Worm (Caenorhabditis elegans) whole organism, L4 larva: ENCODE results near the gene C05C12.1.

Experiments
- F26F4.8 ChIP-seq: fragments of 200-800 bp; sonication (Bioruptor generic); conservative IDR thresholded peaks from 2 replicates; pipeline ENCODE4 v1.3.6; 2022; ENCODE audit warnings: missing genetic modification characterization, missing compliant biosample characterization
- R02D3.7 ChIP-seq: fragments of 150-350 bp; sonication (generic microtip); optimal IDR thresholded peaks from 3 replicates; lab custom pipeline; 2014; ENCODE audit warnings: missing biosample characterization, missing genetic modification characterization
- Y75B8A.6 ChIP-seq: fragments of 200-800 bp; sonication (Bioruptor generic); IDR thresholded peaks from 2 replicates; pipeline ENCODE4 v1.3.6; 2022; ENCODE audit warnings: missing genetic modification reagents, missing genetic modification characterization, missing compliant biosample characterization
- attf-4 ChIP-seq: sonication (generic microtip); optimal IDR thresholded peaks from 3 replicates; lab custom pipeline; 2017; ENCODE audit warnings: missing biosample characterization, missing genetic modification characterization
- ceh-32 ChIP-seq: sonication (generic microtip); optimal IDR thresholded peaks from 2 replicates; lab custom pipeline; 2016; ENCODE audit warnings: mild to moderate bottlenecking, missing genetic modification characterization, missing compliant biosample characterization; ENCODE audit not compliant: poor library complexity
- ceh-82 ChIP-seq: sonication (generic microtip); optimal IDR thresholded peaks from 2 replicates; lab custom pipeline; 2017; ENCODE audit warnings: missing biosample characterization, missing genetic modification characterization
- ces-1 ChIP-seq: fragments of 150-350 bp; sonication (generic microtip); optimal IDR thresholded peaks from 4 replicates; lab custom pipeline; 2014; ENCODE audit warnings: missing biosample characterization, missing genetic modification reagents, missing genetic modification characterization
- daf-12 ChIP-seq: fragments of 150-350 bp; optimal IDR thresholded peaks from 2 replicates; lab custom pipeline; 2014; ENCODE audit warnings: missing biosample characterization, missing genetic modification reagents, missing genetic modification characterization
- daf-16 ChIP-seq, 3 experiments: sonication (generic microtip); optimal IDR thresholded peaks; 2 replicates each; lab custom pipeline; 2016 to 2017; ENCODE audit warnings: missing genetic modification characterization in 3 of 3, missing genetic modification reagents in 3 of 3, mild to moderate bottlenecking in 2 of 3, missing compliant biosample characterization in 2 of 3, missing biosample characterization in 1 of 3, moderate library complexity in 1 of 3
- dmd-6 ChIP-seq: fragments of 200-800 bp; sonication (Bioruptor generic); IDR thresholded peaks from 2 replicates; pipeline ENCODE4 v1.3.6; 2022; ENCODE audit warnings: missing genetic modification reagents, missing genetic modification characterization, missing compliant biosample characterization
- dpl-1 ChIP-seq: fragments of 150-350 bp; optimal IDR thresholded peaks from 2 replicates; lab custom pipeline; 2014; ENCODE audit warnings: missing biosample characterization, missing genetic modification reagents, missing genetic modification characterization
- dve-1 ChIP-seq: sonication (generic microtip); optimal IDR thresholded peaks from 2 replicates; lab custom pipeline; 2017; ENCODE audit warnings: antibody characterized with exemption, mild to moderate bottlenecking, missing genetic modification characterization, missing compliant biosample characterization; ENCODE audit not compliant: insufficient read depth
- egl-43 ChIP-seq: fragments of 200-800 bp; sonication (Bioruptor generic); IDR thresholded peaks from 2 replicates; pipeline ENCODE4 v1.3.6; 2022; ENCODE audit warnings: missing genetic modification reagents, missing genetic modification characterization, missing compliant biosample characterization
- fkh-10 ChIP-seq: fragments of 150-350 bp; optimal IDR thresholded peaks from 2 replicates; lab custom pipeline; 2014; ENCODE audit warnings: missing biosample characterization, missing genetic modification reagents, missing genetic modification characterization
- fos-1 ChIP-seq: fragments of 150-350 bp; optimal IDR thresholded peaks from 2 replicates; lab custom pipeline; 2014; ENCODE audit warnings: missing biosample characterization, missing genetic modification characterization
- hlh-11 ChIP-seq: fragments of 200-800 bp; sonication (Bioruptor generic); optimal IDR thresholded peaks from 2 replicates; lab custom pipeline; 2018; ENCODE audit warnings: mild to moderate bottlenecking, missing genetic modification characterization, missing compliant biosample characterization
- hlh-30 ChIP-seq: sonication (generic microtip); optimal IDR thresholded peaks from 2 replicates; lab custom pipeline; 2017; ENCODE audit warnings: antibody characterized with exemption, mild to moderate bottlenecking, missing genetic modification characterization, missing compliant biosample characterization; ENCODE audit not compliant: insufficient read depth
- jun-1 ChIP-seq: fragments of 150-350 bp; optimal IDR thresholded peaks from 2 replicates; lab custom pipeline; 2014; ENCODE audit warnings: missing biosample characterization, missing genetic modification reagents, missing genetic modification characterization
- lin-1 ChIP-seq: fragments of 200-800 bp; sonication (Bioruptor generic); IDR thresholded peaks from 2 replicates; pipeline ENCODE4 v1.3.6; 2022; ENCODE audit warnings: missing genetic modification reagents, missing genetic modification characterization, missing compliant biosample characterization
- lin-13 ChIP-seq: fragments of 150-350 bp; optimal IDR thresholded peaks from 2 replicates; lab custom pipeline; 2014; ENCODE audit warnings: missing biosample characterization, missing genetic modification reagents, missing genetic modification characterization
- lsy-2 ChIP-seq, 2 experiments: fragments of 150-350 bp in 1 of 2; sonication (generic microtip) in 1 of 2; optimal IDR thresholded peaks; 2 replicates each; lab custom pipeline; 2014 to 2017; ENCODE audit warnings: missing biosample characterization in 2 of 2, missing genetic modification characterization in 2 of 2
- madf-5 ChIP-seq, 2 experiments: fragments of 200-800 bp; sonication (Bioruptor generic); IDR thresholded peaks; 2 replicates each; pipeline ENCODE4 v1.3.6; 2022; ENCODE audit warnings: missing compliant biosample characterization in 2 of 2, missing genetic modification characterization in 2 of 2
- madf-9 ChIP-seq: fragments of 200-800 bp; sonication (Bioruptor generic); conservative IDR thresholded peaks from 2 replicates; pipeline ENCODE4 v1.3.6; 2022; ENCODE audit warnings: missing genetic modification reagents, missing genetic modification characterization, missing compliant biosample characterization
- mdt-29 ChIP-seq: fragments of 200-800 bp; sonication (Bioruptor generic); IDR thresholded peaks from 2 replicates; pipeline ENCODE4 v1.3.6; 2022; ENCODE audit warnings: missing genetic modification reagents, missing genetic modification characterization, missing compliant biosample characterization
- mes-2 ChIP-seq: sonication (generic microtip); optimal IDR thresholded peaks from 2 replicates; lab custom pipeline; 2016; ENCODE audit warnings: missing genotype, mild to moderate bottlenecking, missing genetic modification characterization, missing compliant biosample characterization; ENCODE audit not compliant: poor library complexity, severe bottlenecking
- nhr-10 ChIP-seq: fragments of 150-350 bp; optimal IDR thresholded peaks from 2 replicates; lab custom pipeline; 2014; ENCODE audit warnings: missing biosample characterization, missing genetic modification characterization
- nhr-102 ChIP-seq: sonication (generic microtip); optimal IDR thresholded peaks from 2 replicates; lab custom pipeline; 2016; ENCODE audit warnings: mild to moderate bottlenecking, missing genetic modification characterization, moderate library complexity, missing compliant biosample characterization
- nhr-237 ChIP-seq: sonication (generic microtip); optimal IDR thresholded peaks from 2 replicates; lab custom pipeline; 2017; ENCODE audit warnings: missing biosample characterization, missing genetic modification characterization
- nhr-28 ChIP-seq: fragments of 150-350 bp; optimal IDR thresholded peaks from 2 replicates; lab custom pipeline; 2014; ENCODE audit warnings: missing biosample characterization, missing genetic modification characterization
- nhr-41 ChIP-seq: fragments of 200-800 bp; sonication (Bioruptor generic); IDR thresholded peaks from 2 replicates; pipeline ENCODE4 v1.3.6; 2022; ENCODE audit warnings: missing genetic modification reagents, missing genetic modification characterization, missing compliant biosample characterization
- nhr-77 ChIP-seq: fragments of 150-350 bp; optimal IDR thresholded peaks from 2 replicates; lab custom pipeline; 2014; ENCODE audit warnings: missing biosample characterization, missing genetic modification characterization
- php-3 ChIP-seq: fragments of 200-800 bp; sonication (Bioruptor generic); IDR thresholded peaks from 2 replicates; pipeline ENCODE4 v1.3.6; 2022; ENCODE audit warnings: missing genetic modification reagents, missing genetic modification characterization, missing compliant biosample characterization
- rbr-2 ChIP-seq: sonication (generic microtip); optimal IDR thresholded peaks from 2 replicates; lab custom pipeline; 2016; ENCODE audit warnings: missing genotype, missing genetic modification characterization, missing compliant biosample characterization
- sdz-12 ChIP-seq: fragments of 200-800 bp; sonication (Bioruptor generic); optimal IDR thresholded peaks from 2 replicates; lab custom pipeline; 2018; ENCODE audit warnings: mild to moderate bottlenecking, missing genetic modification characterization, missing compliant biosample characterization
- skn-1 ChIP-seq: fragments of 150-350 bp; optimal IDR thresholded peaks from 2 replicates; lab custom pipeline; 2014; ENCODE audit warnings: missing biosample characterization, missing genetic modification characterization
- spr-1 ChIP-seq: sonication (generic microtip); optimal IDR thresholded peaks from 2 replicates; lab custom pipeline; 2016; ENCODE audit warnings: mild to moderate bottlenecking, missing genetic modification characterization, missing compliant biosample characterization
- vab-7 ChIP-seq: fragments of 200-800 bp; sonication (Bioruptor generic); IDR thresholded peaks from 2 replicates; pipeline ENCODE4 v1.3.6; 2022; ENCODE audit warnings: missing genetic modification reagents, missing genetic modification characterization, missing compliant biosample characterization
- zfp-2 ChIP-seq: sonication (generic microtip); optimal IDR thresholded peaks from 2 replicates; lab custom pipeline; 2016; ENCODE audit warnings: mild to moderate bottlenecking, missing genetic modification characterization, missing compliant biosample characterization
- zip-2 ChIP-seq: fragments of 150-350 bp; optimal IDR thresholded peaks from 2 replicates; lab custom pipeline; 2014; ENCODE audit warnings: missing biosample characterization, missing genetic modification characterization
- ztf-7 ChIP-seq: fragments of 150-350 bp; optimal IDR thresholded peaks from 2 replicates; lab custom pipeline; 2014; ENCODE audit warnings: missing biosample characterization, missing genetic modification characterization

Gene C05C12.1

DNA sequence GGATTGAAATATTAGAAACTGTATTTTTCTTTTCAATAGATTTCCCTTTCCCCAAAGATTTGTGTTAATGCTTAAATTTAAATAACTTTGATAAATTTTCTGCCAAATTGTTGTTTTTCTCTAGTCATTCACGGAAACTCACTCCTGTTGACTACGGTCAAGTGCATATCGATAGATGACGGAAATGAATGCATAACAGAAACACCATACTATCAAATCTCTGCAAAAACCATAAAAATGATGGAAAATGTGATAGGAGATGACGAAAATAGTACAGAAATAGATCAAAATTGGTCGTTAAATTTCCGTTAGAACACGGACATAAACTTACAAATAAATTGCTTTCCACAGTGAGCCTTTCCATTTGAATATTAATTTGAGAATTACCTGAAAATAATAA is 24.8 kb upstream of the C05C12.1 start:
- TF ChIP-seq php-3 (GFP tag; lab: Robert Waterston, UW) (peak; percentile 80; the same call in 1 of the 2 replicates), daf-16 (GFP tag; optimal IDR thresholded peaks at IDR 0.05; lab: Kevin White, UChicago) (no peak), daf-16 (tag; optimal IDR thresholded peaks at IDR 0.05; lab: Kevin White, UChicago) (peak; percentile 56), attf-4 (tag; lab: Kevin White, UChicago) (no peak)

- no peak for TF ChIP-seq nhr-10 (tag; lab: Kevin White, UChicago)
- no peak for TF ChIP-seq lin-13
- TF ChIP-seq dmd-6: no peak
- TF ChIP-seq php-3 (GFP tag; lab: Robert Waterston, UW): peak; percentile 79
- no peak for TF ChIP-seq ztf-7
- no peak for TF ChIP-seq hlh-30 (tag; lab: Kevin White, UChicago)
- peak; percentile 5 for TF ChIP-seq dve-1 (tag; lab: Kevin White, UChicago)
- no peak for TF ChIP-seq egl-43 (GFP tag; lab: Robert Waterston, UW)
- TF ChIP-seq nhr-28 (tag; lab: Kevin White, UChicago): peak; percentile 35
- no peak for TF ChIP-seq F26F4.8 (GFP tag; lab: Robert Waterston, UW)
- no peak for TF ChIP-seq madf-5 (GFP tag; IDR thresholded peaks at IDR 0.05; lab: Robert Waterston, UW)
- TF ChIP-seq mdt-29 (GFP tag; lab: Robert Waterston, UW): no peak
- TF ChIP-seq lin-1 (GFP tag; lab: Robert Waterston, UW): no peak
Measured at ce11 chrIV:11230069-11230468, 23.7 kb upstream of the C05C12.1 start, which contains the start of gene best-7. Gene best-7 (minus strand): TSS chrIV:11230307.

- no peak for TF ChIP-seq ceh-32
- no peak for TF ChIP-seq lin-13
- no peak for TF ChIP-seq lsy-2 (tag; optimal IDR thresholded peaks at IDR 0.05; lab: Kevin White, UChicago)
- TF ChIP-seq sdz-12 (GFP tag; lab: Kevin White, UChicago): no peak
- TF ChIP-seq nhr-102 (tag; lab: Kevin White, UChicago): no peak
- TF ChIP-seq rbr-2 (tag; lab: Kevin White, UChicago): no peak
- TF ChIP-seq nhr-237: no peak
- TF ChIP-seq zip-2 (tag; lab: Kevin White, UChicago): no peak
- TF ChIP-seq dpl-1: no peak
- TF ChIP-seq Y75B8A.6 (GFP tag; lab: Robert Waterston, UW): no peak
- no peak for TF ChIP-seq attf-4 (tag; lab: Kevin White, UChicago)
- no peak for TF ChIP-seq nhr-77 (tag; lab: Kevin White, UChicago)
- TF ChIP-seq lin-1 (GFP tag; lab: Robert Waterston, UW): no peak
- TF ChIP-seq mes-2 (tag; lab: Kevin White, UChicago): no peak
- no peak for TF ChIP-seq nhr-41 (GFP tag; lab: Robert Waterston, UW)
- TF ChIP-seq hlh-11: no peak
- TF ChIP-seq zfp-2 (tag; lab: Kevin White, UChicago): no peak
- no peak for TF ChIP-seq ceh-82 (tag; lab: Kevin White, UChicago)
- no peak for TF ChIP-seq daf-12 (tag; lab: Kevin White, UChicago)
Measured at ce11 chrIV:11231376-11231775, 22.4 kb upstream of the C05C12.1 start.

ce11 chrIV:11235755-11236154 is 18.0 kb upstream of the C05C12.1 start:
- TF ChIP-seq fkh-10 (GFP tag; lab: Kevin White, UChicago) (peak; percentile 57), fos-1 (tag; lab: Kevin White, UChicago) (no peak), jun-1 (tag; lab: Kevin White, UChicago) (no peak), skn-1 (tag; lab: Kevin White, UChicago) (no peak), vab-7 (GFP tag; lab: Robert Waterston, UW) (no peak), ces-1 (GFP tag; lab: Kevin White, UChicago) (peak; percentile 70), madf-9 (GFP tag; lab: Robert Waterston, UW) (no peak), spr-1 (tag; lab: Kevin White, UChicago) (no peak), R02D3.7 (tag; lab: Kevin White, UChicago) (no peak)
